Worm (Caenorhabditis elegans): ENCODE results near the gene coq-2.

coq-2 gene

DNA sequence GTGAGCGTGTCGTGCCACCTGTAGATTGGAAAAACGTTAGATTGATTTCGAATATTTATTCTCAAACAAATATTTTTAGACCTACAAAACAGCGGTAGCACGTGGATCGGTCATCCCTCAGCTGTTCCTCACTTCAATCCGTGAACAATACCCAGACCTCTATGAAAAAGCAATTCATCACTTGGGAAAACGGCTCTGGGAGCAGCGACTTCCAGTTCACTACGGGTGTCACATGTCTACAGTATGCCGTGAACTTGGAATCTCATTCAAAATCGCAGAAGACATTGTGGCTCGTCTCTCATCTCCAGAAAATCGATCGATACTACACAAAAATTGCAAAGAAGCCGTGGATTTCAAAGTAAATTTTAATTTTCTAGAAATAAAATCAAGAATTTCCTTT is 31.3 kb upstream of the coq-2 start (continued):
- no peak for TF ChIP-seq F16B12.6 (tag; optimal IDR thresholded peaks at IDR 0.05)
- no peak for TF ChIP-seq efl-1 (optimal IDR thresholded peaks at IDR 0.05)
- peak in 1 of 2 experiments; percentile 58 for TF ChIP-seq efl-1 (GFP tag; optimal IDR thresholded peaks at IDR 0.05 in 1 of 2)
- TF ChIP-seq mab-9 (GFP tag; IDR thresholded peaks at IDR 0.05): no peak
- peak; percentile 52 for TF ChIP-seq rnt-1 (tag; optimal IDR thresholded peaks at IDR 0.05)
- no peak for TF ChIP-seq hlh-4 (tag; optimal IDR thresholded peaks at IDR 0.05)
- TF ChIP-seq fos-1 (tag; optimal IDR thresholded peaks at IDR 0.05): no peak
- no peak for TF ChIP-seq egl-27 (tag; optimal IDR thresholded peaks at IDR 0.05)
- no peak for TF ChIP-seq aly-2 (tag; optimal IDR thresholded peaks at IDR 0.05)
- TF ChIP-seq zag-1 (tag; optimal IDR thresholded peaks at IDR 0.05): no peak
- no peak for TF ChIP-seq hpl-2 (GFP tag; optimal IDR thresholded peaks at IDR 0.05)
- no peak for TF ChIP-seq vab-15 (tag; optimal IDR thresholded peaks at IDR 0.05)
- no peak for TF ChIP-seq nhr-84 (tag; optimal IDR thresholded peaks at IDR 0.05)

DNA sequence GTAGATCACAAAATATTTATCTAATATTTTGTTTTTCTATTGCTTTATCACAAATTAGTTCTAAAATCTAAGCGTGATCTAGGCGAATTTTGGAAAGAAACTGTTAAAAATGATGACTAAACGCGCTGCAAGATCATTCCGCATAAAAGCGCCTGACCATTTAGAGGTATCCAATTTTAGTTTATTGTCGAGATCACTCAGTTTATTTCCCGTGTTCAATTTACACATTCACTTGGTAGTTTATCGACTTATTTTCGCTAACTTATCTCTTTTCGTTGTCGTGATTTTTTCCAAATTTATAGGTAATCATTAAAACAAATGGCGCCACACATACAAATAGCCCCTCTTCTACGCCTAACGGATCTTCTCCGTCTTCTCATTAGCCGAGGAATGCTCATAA is 29.4 kb upstream of the coq-2 start, which contains the start of gene T07E3.2:
T07E3.2 (plus strand) TSS at position 301 of the 400 bp plus-strand sequence.
- TF ChIP-seq elt-3 (tag; optimal IDR thresholded peaks at IDR 0.05) (no peak), unc-130 (tag; optimal IDR thresholded peaks at IDR 0.05) (peak; percentile 10), nhr-19 (GFP tag; conservative IDR thresholded peaks at IDR 0.05) (no peak)

DNA sequence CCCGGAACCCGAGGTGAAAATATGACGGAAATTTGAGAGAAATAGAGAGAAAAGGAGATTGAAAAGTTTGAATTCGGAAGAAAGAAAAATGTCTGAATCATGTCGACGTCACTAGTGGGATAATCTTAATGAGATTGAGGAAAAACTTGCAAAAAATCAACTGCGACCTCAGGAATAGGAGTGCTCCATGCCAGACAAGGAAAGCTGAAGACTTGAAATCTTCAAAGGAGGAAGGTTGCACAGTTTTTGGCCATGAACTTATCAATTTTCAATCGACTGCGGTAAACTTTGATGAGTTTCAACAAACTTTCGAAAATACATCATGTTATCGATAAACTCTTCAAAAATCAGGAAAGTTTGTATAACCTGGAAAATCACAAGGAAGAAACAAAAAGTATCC is 23.4 kb upstream of the coq-2 start, which contains the start of gene pdf-1:
pdf-1 (minus strand) TSS at position 101 of the 400 bp plus-strand sequence.
- TF ChIP-seq ceh-63 (GFP tag; optimal IDR thresholded peaks at IDR 0.05) (no peak), xbp-1 (tag; optimal IDR thresholded peaks at IDR 0.05) (no peak), tlp-1 (tag; optimal IDR thresholded peaks at IDR 0.05) (no peak), hlh-4 (tag; optimal IDR thresholded peaks at IDR 0.05) (no peak), lin-14 (GFP tag; optimal IDR thresholded peaks at IDR 0.05) (peak; percentile 2), nhr-90 (tag; optimal IDR thresholded peaks at IDR 0.05; ENCODE audit: poor library complexity) (no peak)

DNA sequence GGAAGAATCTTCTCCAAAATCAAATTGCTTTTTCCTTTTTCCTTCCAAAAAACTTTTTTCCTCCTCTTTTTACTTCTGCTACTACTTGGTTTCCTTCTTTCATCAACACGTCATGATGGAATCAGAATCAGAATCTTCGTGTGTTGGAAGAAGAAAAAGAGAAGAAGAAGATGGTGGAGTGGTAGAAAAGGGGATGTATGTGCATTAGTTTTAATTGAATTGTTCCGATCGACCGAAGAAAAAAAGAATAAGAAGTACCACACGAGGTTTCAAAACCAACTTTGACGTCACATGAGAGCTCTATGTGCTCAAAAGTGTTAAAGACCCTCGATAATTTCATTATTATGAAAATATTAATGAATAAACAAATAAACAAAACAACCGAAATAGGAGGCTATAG is 20.9 kb upstream of the coq-2 start:
- TF ChIP-seq nhr-71 (tag; optimal IDR thresholded peaks at IDR 0.05) (peak; percentile 3), skn-1 (tag; optimal IDR thresholded peaks at IDR 0.05) (no peak), unc-86 (tag; optimal IDR thresholded peaks at IDR 0.05) (peak; percentile 6), tlp-1 (tag; optimal IDR thresholded peaks at IDR 0.05) (no peak), lin-14 (GFP tag; optimal IDR thresholded peaks at IDR 0.05) (peak; percentile 62)

DNA sequence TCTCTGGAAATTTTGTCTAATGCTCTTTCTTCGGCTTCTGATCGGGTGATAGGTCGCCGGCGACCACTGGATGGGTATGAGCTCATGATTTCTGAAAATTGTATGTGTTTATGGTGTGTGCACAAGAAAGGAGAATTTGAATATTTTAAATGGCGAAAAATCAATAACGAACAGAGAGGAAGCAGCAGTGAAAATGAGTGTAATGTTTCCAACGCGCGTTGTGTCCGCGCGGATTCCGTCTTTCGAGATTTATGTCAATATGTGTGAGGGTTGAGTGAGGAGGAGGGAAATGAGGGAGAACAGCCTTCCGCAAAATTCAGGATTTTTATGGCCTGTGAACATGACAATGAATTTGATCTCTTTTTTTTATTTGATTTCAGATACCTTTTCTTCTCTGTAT is 7.0 kb upstream of the coq-2 start, which contains the start of gene flap-1:
flap-1 (minus strand) TSS at position 101 of the 400 bp plus-strand sequence.
- TF ChIP-seq zip-4 (GFP tag; optimal IDR thresholded peaks at IDR 0.05) (no peak), fkh-8 (tag; optimal IDR thresholded peaks at IDR 0.05) (no peak), swsn-7 (tag; optimal IDR thresholded peaks at IDR 0.05) (no peak), blmp-1 (tag; optimal IDR thresholded peaks at IDR 0.05) (no peak), unc-86 (tag; optimal IDR thresholded peaks at IDR 0.05) (no peak), nhr-28 (tag; optimal IDR thresholded peaks at IDR 0.05) (no peak)

DNA sequence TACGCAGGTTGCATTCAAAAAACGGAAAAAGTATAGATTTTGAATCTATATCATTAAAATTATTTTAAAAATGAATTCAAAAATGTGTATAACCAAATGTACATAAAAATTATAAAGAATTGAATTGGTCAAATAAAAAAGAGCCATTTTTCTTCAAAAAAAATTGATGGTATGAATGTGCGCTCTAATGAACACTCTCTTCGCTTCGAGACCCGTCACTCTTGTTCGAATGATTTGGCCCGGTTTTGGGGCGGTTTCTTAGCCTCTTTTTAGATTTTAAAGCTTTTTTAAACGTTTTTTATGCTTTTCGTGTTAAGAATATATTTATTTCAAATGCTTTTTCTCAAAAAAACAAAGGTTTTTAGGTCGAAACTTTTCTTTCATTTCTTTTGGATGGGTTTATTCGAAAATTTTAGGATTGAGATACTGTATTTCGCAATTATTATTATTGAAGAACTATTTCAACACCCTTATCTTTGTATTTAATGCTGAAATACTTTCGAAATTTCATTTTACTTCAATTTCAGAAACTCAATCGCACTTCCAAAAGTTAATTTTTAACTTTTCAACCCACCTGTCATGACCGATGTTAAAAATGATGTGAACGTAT is 6.1 kb upstream of the coq-2 start, which contains the start of gene inf-1:
inf-1 (plus strand) TSS at position 577 of the 610 bp plus-strand sequence.
- TF ChIP-seq vab-15 (tag; optimal IDR thresholded peaks at IDR 0.05) (no peak), nhr-19 (GFP tag; conservative IDR thresholded peaks at IDR 0.05) (no peak), nhr-77 (tag; optimal IDR thresholded peaks at IDR 0.05) (no peak), nhr-12 (tag; optimal IDR thresholded peaks at IDR 0.05) (no peak), rnt-1 (tag; optimal IDR thresholded peaks at IDR 0.05) (peak; percentile 29), ets-5 (GFP tag; IDR thresholded peaks at IDR 0.05) (no peak), mab-9 (GFP tag; IDR thresholded peaks at IDR 0.05) (no peak), tlp-1 (tag; optimal IDR thresholded peaks at IDR 0.05) (no peak), unc-62 (GFP tag; optimal IDR thresholded peaks at IDR 0.05) (no peak), nhr-90 (tag; optimal IDR thresholded peaks at IDR 0.05; ENCODE audit: poor library complexity) (no peak), lin-39 (tag; optimal IDR thresholded peaks at IDR 0.05) (no peak), ces-1 (GFP tag; optimal IDR thresholded peaks at IDR 0.05) (no peak), grh-1 (GFP tag; IDR thresholded peaks at IDR 0.05) (no peak), sox-4 (tag; optimal IDR thresholded peaks at IDR 0.05) (no peak), mef-2 (tag; optimal IDR thresholded peaks at IDR 0.05) (no peak), nhr-237 (tag; optimal IDR thresholded peaks at IDR 0.05) (no peak), hpl-2 (GFP tag; optimal IDR thresholded peaks at IDR 0.05) (no peak), nhr-76 (tag; optimal IDR thresholded peaks at IDR 0.05) (no peak), snpc-4 (tag; optimal IDR thresholded peaks at IDR 0.05) (no peak), lsy-2 (tag; optimal IDR thresholded peaks at IDR 0.05) (peak; percentile 67 to 88), nhr-11 (tag; optimal IDR thresholded peaks at IDR 0.05) (no peak), fkh-10 (GFP tag; optimal IDR thresholded peaks at IDR 0.05) (no peak)

Measured in whole organism, L1 larva.